Worm (Caenorhabditis elegans) whole organism, late embryonic: ENCODE data around the gene nsun-1.

Experiments
- F13H6.1 ChIP-seq: sonication (generic microtip); optimal IDR thresholded peaks from 2 replicates; lab custom pipeline; 2016; ENCODE audit warnings: missing genetic modification characterization, missing compliant biosample characterization
- ahr-1 ChIP-seq: sonication (generic microtip); optimal IDR thresholded peaks from 2 replicates; lab custom pipeline; 2016; ENCODE audit warnings: missing genetic modification characterization, missing compliant biosample characterization
- ceh-14 ChIP-seq: sonication (generic microtip); optimal IDR thresholded peaks from 2 replicates; lab custom pipeline; 2016; ENCODE audit warnings: missing genotype, missing genetic modification characterization, missing compliant biosample characterization
- ceh-31 ChIP-seq: sonication (generic microtip); optimal IDR thresholded peaks from 2 replicates; lab custom pipeline; 2016; ENCODE audit warnings: missing genetic modification characterization, missing compliant biosample characterization
- dve-1 ChIP-seq: sonication (generic microtip); optimal IDR thresholded peaks from 2 replicates; lab custom pipeline; 2017; ENCODE audit warnings: antibody characterized with exemption, mild to moderate bottlenecking, missing genetic modification characterization, missing compliant biosample characterization
- eyg-1 ChIP-seq: sonication (generic microtip); optimal IDR thresholded peaks from 2 replicates; lab custom pipeline; 2016; ENCODE audit warnings: missing genotype, missing genetic modification characterization, missing compliant biosample characterization
- nhr-11 ChIP-seq: fragments of 150-350 bp; optimal IDR thresholded peaks from 2 replicates; lab custom pipeline; 2014; ENCODE audit warnings: missing biosample characterization, missing genetic modification characterization
- pqm-1 ChIP-seq: sonication (generic microtip); optimal IDR thresholded peaks from 2 replicates; lab custom pipeline; 2016; ENCODE audit warnings: missing genetic modification characterization, missing compliant biosample characterization
- tbx-2 ChIP-seq: sonication (generic microtip); optimal IDR thresholded peaks from 2 replicates; lab custom pipeline; 2016; ENCODE audit warnings: missing genetic modification characterization, missing compliant biosample characterization

ce11 chrII:475312-475711, 428 bp downstream of the nsun-1 start:
- TF ChIP-seq nhr-11 (tag; lab: Kevin White, UChicago), result no peak
- no peak for TF ChIP-seq pqm-1 (tag; lab: Kevin White, UChicago)
- TF ChIP-seq ceh-31 (tag; lab: Kevin White, UChicago), result no peak
- no peak for TF ChIP-seq F13H6.1 (tag; lab: Kevin White, UChicago)
- no peak for TF ChIP-seq ceh-14
- no peak for TF ChIP-seq dve-1
- no peak for TF ChIP-seq eyg-1 (tag; lab: Kevin White, UChicago)
- no peak for TF ChIP-seq tbx-2 (tag; lab: Kevin White, UChicago)
- no peak for TF ChIP-seq ahr-1
